ENCODE assay signal across 5 fruit fly cellular contexts in the genomic region with DNA sequence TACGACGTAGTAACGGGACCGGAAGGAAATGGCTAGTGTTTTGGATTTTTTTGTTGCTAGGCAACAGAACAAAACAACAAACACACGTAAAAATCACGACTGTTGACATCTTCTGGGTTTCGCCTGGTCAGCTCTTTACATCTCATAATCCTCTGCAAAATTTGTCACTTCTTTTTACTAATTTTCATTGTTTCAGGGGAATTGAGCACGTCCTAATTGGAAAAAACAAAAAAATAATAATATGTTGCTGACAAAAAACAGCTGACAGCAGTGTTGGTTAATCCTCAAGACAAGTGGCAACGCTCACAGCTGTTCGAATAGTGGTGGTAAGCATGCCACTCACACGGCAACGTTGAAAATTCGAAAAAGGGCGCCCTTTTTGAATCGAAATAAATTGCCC.
TF ChIP-seq lines count a peak whose summit lies in the region.

A gene (minus strand): TSS at position 220 of the 400 bp plus-strand sequence.

- TF ChIP-seq CTCF in whole organism, embryonic (GFP tag; optimal IDR thresholded peaks at IDR 0.05; lab: Kevin White, UChicago) = peak; percentile 8

TF ChIP-seq in whole organism, adult, 20 proteins besides CTCF, POLR2A, EP300 and RAD21:
- TF ChIP-seq toe (GFP tag; optimal IDR thresholded peaks at IDR 0.05; lab: Kevin White, UChicago) (no peak), ovo (GFP tag; optimal IDR thresholded peaks at IDR 0.05; lab: Kevin White, UChicago) (peak; percentile 24), tj (GFP tag; optimal IDR thresholded peaks at IDR 0.05; lab: Kevin White, UChicago) (peak; percentile 55), CG12768 (GFP tag; optimal IDR thresholded peaks at IDR 0.05; lab: Kevin White, UChicago) (no peak), CG7045 (GFP tag; optimal IDR thresholded peaks at IDR 0.05; lab: Kevin White, UChicago) (peak; percentile 58), CG14711 (tag; optimal IDR thresholded peaks at IDR 0.05; lab: Kevin White, UChicago) (peak; percentile 57), cic (GFP tag; optimal IDR thresholded peaks at IDR 0.05; lab: Kevin White, UChicago) (peak; percentile 13), Crg-1 (GFP tag; optimal IDR thresholded peaks at IDR 0.05; lab: Kevin White, UChicago) (no peak), bab1 (GFP tag; optimal IDR thresholded peaks at IDR 0.05; lab: Kevin White, UChicago) (peak; percentile 61), CG5204 (GFP tag; optimal IDR thresholded peaks at IDR 0.05; lab: Kevin White, UChicago) (no peak), Hr96 (GFP tag; optimal IDR thresholded peaks at IDR 0.05; lab: Kevin White, UChicago) (peak; percentile 37), pad (GFP tag; optimal IDR thresholded peaks at IDR 0.05; lab: Kevin White, UChicago) (peak; percentile 56), CG7101 (tag; optimal IDR thresholded peaks at IDR 0.05; lab: Kevin White, UChicago) (peak; percentile 33), CG33017 (tag; optimal IDR thresholded peaks at IDR 0.05; lab: Kevin White, UChicago) (peak; percentile 35), CG11617 (GFP tag; optimal IDR thresholded peaks at IDR 0.05; lab: Kevin White, UChicago) (peak; percentile 68), cnc (optimal IDR thresholded peaks at IDR 0.05; lab: Kevin White, UChicago) (no peak), CG1620 (GFP tag; optimal IDR thresholded peaks at IDR 0.05; lab: Kevin White, UChicago) (peak; percentile 27)

TF ChIP-seq in whole organism, embryonic, 481 proteins besides CTCF, POLR2A, EP300 and RAD21 (continues in another document):
- TF ChIP-seq unc-4 (GFP tag; IDR thresholded peaks at IDR 0.05; lab: Robert Waterston, UW; ENCODE audit: partially characterized antibody) (no peak), CG4707 (GFP tag; optimal IDR thresholded peaks at IDR 0.05; lab: Kevin White, UChicago) (no peak), CG9215 (GFP tag; IDR thresholded peaks at IDR 0.05; lab: Robert Waterston, UW) (no peak), fd96Cb (tag; optimal IDR thresholded peaks at IDR 0.05; lab: Kevin White, UChicago) (no peak), CG12391 (tag; optimal IDR thresholded peaks at IDR 0.05; lab: Kevin White, UChicago) (peak; percentile 26), CG2129 (GFP tag; IDR thresholded peaks at IDR 0.05; lab: Robert Waterston, UW; ENCODE audit: partially characterized antibody) (no peak), CG8359 (GFP tag; optimal IDR thresholded peaks at IDR 0.05; lab: Kevin White, UChicago; ENCODE audit: borderline replicate concordance) (no peak), scrt (GFP tag; optimal IDR thresholded peaks at IDR 0.05; lab: Kevin White, UChicago) (peak; percentile 63), CG18764 (GFP tag; optimal IDR thresholded peaks at IDR 0.05; lab: Kevin White, UChicago) (no peak), HmgZ (tag; optimal IDR thresholded peaks at IDR 0.05; lab: Kevin White, UChicago) (peak; percentile 65), CG31224 (GFP tag; IDR thresholded peaks at IDR 0.05; lab: Robert Waterston, UW) (no peak), kay (GFP tag; optimal IDR thresholded peaks at IDR 0.05; lab: Kevin White, UChicago) (no peak), zfh2 (GFP tag; optimal IDR thresholded peaks at IDR 0.05; lab: Kevin White, UChicago) (peak; percentile 19), luna (GFP tag; optimal IDR thresholded peaks at IDR 0.05; lab: Kevin White, UChicago) (no peak), CG4854 (GFP tag; optimal IDR thresholded peaks at IDR 0.05; lab: Kevin White, UChicago) (no peak), CG12071 (GFP tag; optimal IDR thresholded peaks at IDR 0.05; lab: Kevin White, UChicago) (no peak), H15 (GFP tag; IDR thresholded peaks at IDR 0.05; lab: Robert Waterston, UW) (no peak), nau (GFP tag; optimal IDR thresholded peaks at IDR 0.05; lab: Kevin White, UChicago) (no peak)

TF ChIP-seq in whole organism, prepupa, 60 proteins besides CTCF, POLR2A, EP300 and RAD21 (continues in another document):
- no peak for TF ChIP-seq Hr38 (GFP tag; optimal IDR thresholded peaks at IDR 0.05; lab: Kevin White, UChicago)
- TF ChIP-seq Hr4 (GFP tag; optimal IDR thresholded peaks at IDR 0.05; lab: Kevin White, UChicago) = no peak
- TF ChIP-seq CG3032 (tag; optimal IDR thresholded peaks at IDR 0.05; lab: Kevin White, UChicago) = peak; percentile 22
- no peak for TF ChIP-seq Eip93F (GFP tag; optimal IDR thresholded peaks at IDR 0.05; lab: Kevin White, UChicago)
- no peak for TF ChIP-seq eg (GFP tag; IDR thresholded peaks at IDR 0.05; lab: Robert Waterston, UW)
- peak; percentile 3 for TF ChIP-seq CG16779 (tag; optimal IDR thresholded peaks at IDR 0.05; lab: Kevin White, UChicago)
- peak; percentile 4 for TF ChIP-seq CG31627 (GFP tag; optimal IDR thresholded peaks at IDR 0.05; lab: Kevin White, UChicago)
- TF ChIP-seq Ets21C (GFP tag; optimal IDR thresholded peaks at IDR 0.05; lab: Kevin White, UChicago) = no peak
- TF ChIP-seq CG8319 (GFP tag; optimal IDR thresholded peaks at IDR 0.05; lab: Kevin White, UChicago) = no peak
- peak; percentile 74 for TF ChIP-seq CG6854 (GFP tag; optimal IDR thresholded peaks at IDR 0.05; lab: Kevin White, UChicago)
- TF ChIP-seq CG6808 (GFP tag; optimal IDR thresholded peaks at IDR 0.05; lab: Kevin White, UChicago) = peak; percentile 49
- TF ChIP-seq net (GFP tag; optimal IDR thresholded peaks at IDR 0.05; lab: Kevin White, UChicago) = no peak
- TF ChIP-seq esn (GFP tag; optimal IDR thresholded peaks at IDR 0.05; lab: Kevin White, UChicago) = peak; percentile 34
- TF ChIP-seq Sox15 (GFP tag; optimal IDR thresholded peaks at IDR 0.05; lab: Kevin White, UChicago) = no peak
- TF ChIP-seq vri (GFP tag; optimal IDR thresholded peaks at IDR 0.05; lab: Kevin White, UChicago) = peak; percentile 26
- TF ChIP-seq CG6792 (GFP tag; optimal IDR thresholded peaks at IDR 0.05; lab: Kevin White, UChicago) = no peak
- TF ChIP-seq CG32006 (GFP tag; optimal IDR thresholded peaks at IDR 0.05; lab: Kevin White, UChicago) = peak; percentile 80
- TF ChIP-seq Eip78C (GFP tag; lab: Kevin White, UChicago) = peak; percentile 79
- no peak for TF ChIP-seq salr (GFP tag; optimal IDR thresholded peaks at IDR 0.05; lab: Kevin White, UChicago)

TF ChIP-seq in whole organism, pupa, 21 proteins besides CTCF, POLR2A, EP300 and RAD21:
- TF ChIP-seq CG14655 (GFP tag; optimal IDR thresholded peaks at IDR 0.05; lab: Kevin White, UChicago) = no peak
- TF ChIP-seq fd96Ca (GFP tag; IDR thresholded peaks at IDR 0.05; lab: Robert Waterston, UW) = no peak
- TF ChIP-seq CG8159 (tag; optimal IDR thresholded peaks at IDR 0.05; lab: Kevin White, UChicago) = peak; percentile 42
- TF ChIP-seq CG8301 (tag; optimal IDR thresholded peaks at IDR 0.05; lab: Kevin White, UChicago) = peak; percentile 35
- TF ChIP-seq gl (tag; optimal IDR thresholded peaks at IDR 0.05; lab: Kevin White, UChicago) = peak; percentile 47
- TF ChIP-seq Pif1B (GFP tag; optimal IDR thresholded peaks at IDR 0.05; lab: Kevin White, UChicago) = peak; percentile 28
- peak; percentile 37 for TF ChIP-seq CG15710 (tag; optimal IDR thresholded peaks at IDR 0.05; lab: Kevin White, UChicago)
- peak; percentile 47 for TF ChIP-seq D1 (tag; optimal IDR thresholded peaks at IDR 0.05; lab: Kevin White, UChicago)

TF ChIP-seq in whole organism, wandering third instar larva, 38 proteins besides CTCF, POLR2A, EP300 and RAD21 (continues in another document):
- TF ChIP-seq Mio (GFP tag; optimal IDR thresholded peaks at IDR 0.05; lab: Kevin White, UChicago) (no peak), rgr (GFP tag; optimal IDR thresholded peaks at IDR 0.05; lab: Kevin White, UChicago) (peak; percentile 22), brk (GFP tag; optimal IDR thresholded peaks at IDR 0.05; lab: Kevin White, UChicago) (peak; percentile 66), Dif (GFP tag; optimal IDR thresholded peaks at IDR 0.05; lab: Kevin White, UChicago; ENCODE audit: partially characterized antibody) (no peak), Hr78 (GFP tag; optimal IDR thresholded peaks at IDR 0.05; lab: Kevin White, UChicago) (no peak), psq (GFP tag; optimal IDR thresholded peaks at IDR 0.05; lab: Kevin White, UChicago) (no peak), pan (optimal IDR thresholded peaks at IDR 0.05; lab: Kevin White, UChicago) (no peak), ey (GFP tag; optimal IDR thresholded peaks at IDR 0.05; lab: Kevin White, UChicago) (no peak), dsf (GFP tag; optimal IDR thresholded peaks at IDR 0.05; lab: Kevin White, UChicago; ENCODE audit: borderline replicate concordance) (no peak), GATAd (GFP tag; optimal IDR thresholded peaks at IDR 0.05; lab: Kevin White, UChicago) (no peak), Abd-B (GFP tag; optimal IDR thresholded peaks at IDR 0.05; lab: Kevin White, UChicago) (no peak), N (GFP tag; optimal IDR thresholded peaks at IDR 0.05; lab: Kevin White, UChicago) (no peak), jim (GFP tag; optimal IDR thresholded peaks at IDR 0.05; lab: Kevin White, UChicago) (no peak), CrebA (GFP tag; optimal IDR thresholded peaks at IDR 0.05; lab: Kevin White, UChicago; ENCODE audit: borderline replicate concordance) (peak; percentile 44), OdsH (GFP tag; optimal IDR thresholded peaks at IDR 0.05; lab: Kevin White, UChicago) (peak; percentile 7), fru (GFP tag; optimal IDR thresholded peaks at IDR 0.05; lab: Kevin White, UChicago) (peak; percentile 17), woc (GFP tag; optimal IDR thresholded peaks at IDR 0.05; lab: Kevin White, UChicago) (no peak), Sp1 (GFP tag; optimal IDR thresholded peaks at IDR 0.05; lab: Kevin White, UChicago) (peak; percentile 36), Rel (GFP tag; optimal IDR thresholded peaks at IDR 0.05; lab: Kevin White, UChicago) (no peak), Rel (tag; optimal IDR thresholded peaks at IDR 0.05; lab: Kevin White, UChicago) (peak; percentile 40), dmrt93B (GFP tag; optimal IDR thresholded peaks at IDR 0.05; lab: Kevin White, UChicago) (no peak), lola (GFP tag; optimal IDR thresholded peaks at IDR 0.05; lab: Kevin White, UChicago) (no peak), tai (GFP tag; optimal IDR thresholded peaks at IDR 0.05; lab: Kevin White, UChicago) (peak; percentile 44), Dfd (GFP tag; optimal IDR thresholded peaks at IDR 0.05; lab: Kevin White, UChicago) (no peak), CG9705 (GFP tag; optimal IDR thresholded peaks at IDR 0.05; lab: Kevin White, UChicago) (no peak), br (GFP tag; optimal IDR thresholded peaks at IDR 0.05; lab: Kevin White, UChicago) (peak; percentile 21), Vsx2 (GFP tag; optimal IDR thresholded peaks at IDR 0.05; lab: Kevin White, UChicago; ENCODE audit: partially characterized antibody) (no peak), Hnf4 (GFP tag; optimal IDR thresholded peaks at IDR 0.05; lab: Kevin White, UChicago) (peak; percentile 49), Hr83 (GFP tag; optimal IDR thresholded peaks at IDR 0.05; lab: Kevin White, UChicago; ENCODE audit: poor library complexity, severe bottlenecking) (no peak), sv (GFP tag; optimal IDR thresholded peaks at IDR 0.05; lab: Kevin White, UChicago) (no peak), HLH106 (tag; optimal IDR thresholded peaks at IDR 0.05; lab: Kevin White, UChicago) (peak; percentile 12), Jra (GFP tag; optimal IDR thresholded peaks at IDR 0.05; lab: Kevin White, UChicago) (no peak), usp (GFP tag; optimal IDR thresholded peaks at IDR 0.05; lab: Kevin White, UChicago) (no peak)
